Worm (Caenorhabditis elegans): ENCODE results near the gene C34C6.9.

C34C6.9 gene

ce11 chrII:8668871-8669270 is 16.9 kb upstream of the C34C6.9 start:
- no peak for TF ChIP-seq jun-1 (tag; optimal IDR thresholded peaks at IDR 0.05)
- TF ChIP-seq ZK546.5 (tag; optimal IDR thresholded peaks at IDR 0.05), result no peak
- no peak for TF ChIP-seq nhr-11 (tag; optimal IDR thresholded peaks at IDR 0.05)
- no peak for TF ChIP-seq lin-15B (tag; optimal IDR thresholded peaks at IDR 0.05)
- no peak for TF ChIP-seq ceh-16 (tag; optimal IDR thresholded peaks at IDR 0.05)
- no peak for TF ChIP-seq nfya-1 (tag; optimal IDR thresholded peaks at IDR 0.05; ENCODE audit: insufficient read depth)
- no peak for TF ChIP-seq zag-1 (tag; optimal IDR thresholded peaks at IDR 0.05)
- TF ChIP-seq pha-4 (tag; optimal IDR thresholded peaks at IDR 0.05), result no peak
- TF ChIP-seq nhr-25 (tag; optimal IDR thresholded peaks at IDR 0.05), result no peak
- no peak for TF ChIP-seq sea-2 (GFP tag; optimal IDR thresholded peaks at IDR 0.05)
- no peak for TF ChIP-seq elt-2 (tag; optimal IDR thresholded peaks at IDR 0.05)
- no peak for TF ChIP-seq eor-1 (tag; optimal IDR thresholded peaks at IDR 0.05)
- TF ChIP-seq fos-1 (tag; optimal IDR thresholded peaks at IDR 0.05), result no peak
- no peak for TF ChIP-seq ztf-4 (tag; optimal IDR thresholded peaks at IDR 0.05)
- TF ChIP-seq fkh-2 (tag; optimal IDR thresholded peaks at IDR 0.05), result no peak
- TF ChIP-seq lin-39 (tag; optimal IDR thresholded peaks at IDR 0.05), result no peak
- no peak for TF ChIP-seq pqm-1 (tag; optimal IDR thresholded peaks at IDR 0.05)
- no peak for TF ChIP-seq elt-1 (tag; optimal IDR thresholded peaks at IDR 0.05)
- no peak for TF ChIP-seq mml-1 (tag; optimal IDR thresholded peaks at IDR 0.05)

DNA sequence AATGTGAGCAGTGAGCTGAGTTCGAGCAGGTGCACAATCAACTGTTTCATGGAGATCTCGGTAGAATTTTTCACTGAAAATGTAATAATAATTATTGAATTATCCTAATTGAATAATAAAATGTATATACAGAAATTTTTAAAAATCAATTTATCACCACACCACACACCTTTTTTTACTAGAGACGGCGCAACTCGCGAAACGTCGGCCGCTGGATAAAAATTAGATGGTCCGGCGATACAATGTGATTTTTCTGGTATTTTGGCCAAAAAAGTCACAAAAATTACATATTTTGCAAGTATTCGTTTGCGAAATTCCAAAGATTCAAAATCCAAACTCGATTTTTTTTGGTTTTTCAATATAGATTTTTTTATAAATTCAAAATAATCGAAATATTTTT is 14.9 kb upstream of the C34C6.9 start:
- peak; percentile 14 for TF ChIP-seq snpc-4 (tag; optimal IDR thresholded peaks at IDR 0.05)
- no peak for TF ChIP-seq unc-62 (GFP tag; optimal IDR thresholded peaks at IDR 0.05)

ce11 chrII:8675369-8675768 is 10.4 kb upstream of the C34C6.9 start:
- TF ChIP-seq nhr-25 (tag; optimal IDR thresholded peaks at IDR 0.05) (peak; percentile 1), nhr-23 (tag; optimal IDR thresholded peaks at IDR 0.05) (peak; percentile 17), unc-62 (GFP tag; optimal IDR thresholded peaks at IDR 0.05) (no peak), fos-1 (tag; optimal IDR thresholded peaks at IDR 0.05) (no peak), ama-1 (optimal IDR thresholded peaks at IDR 0.05) (no peak)

- TF ChIP-seq ama-1 (optimal IDR thresholded peaks at IDR 0.05) (no peak), elt-1 (tag; optimal IDR thresholded peaks at IDR 0.05) (no peak), egl-5 (tag; optimal IDR thresholded peaks at IDR 0.05) (no peak), unc-62 (GFP tag; optimal IDR thresholded peaks at IDR 0.05) (no peak), ztf-4 (tag; optimal IDR thresholded peaks at IDR 0.05) (no peak), pqm-1 (tag; optimal IDR thresholded peaks at IDR 0.05) (peak; percentile 6), unc-39 (tag; optimal IDR thresholded peaks at IDR 0.05) (no peak), mdl-1 (tag; optimal IDR thresholded peaks at IDR 0.05) (no peak), egl-27 (tag; optimal IDR thresholded peaks at IDR 0.05) (no peak), R02D3.7 (tag; optimal IDR thresholded peaks at IDR 0.05) (no peak), pha-4 (tag; optimal IDR thresholded peaks at IDR 0.05) (peak; percentile 24), lin-39 (tag; optimal IDR thresholded peaks at IDR 0.05) (no peak), elt-3 (tag; optimal IDR thresholded peaks at IDR 0.05) (no peak), sea-2 (GFP tag; optimal IDR thresholded peaks at IDR 0.05) (no peak), nfya-1 (tag; optimal IDR thresholded peaks at IDR 0.05; ENCODE audit: insufficient read depth) (no peak), elt-2 (tag; optimal IDR thresholded peaks at IDR 0.05) (peak; percentile 63), ceh-9 (tag; optimal IDR thresholded peaks at IDR 0.05) (no peak), skn-1 (tag; optimal IDR thresholded peaks at IDR 0.05) (no peak)
These were observed 5.9 kb upstream of the C34C6.9 start for ce11 chrII:8679799-8680198.

DNA sequence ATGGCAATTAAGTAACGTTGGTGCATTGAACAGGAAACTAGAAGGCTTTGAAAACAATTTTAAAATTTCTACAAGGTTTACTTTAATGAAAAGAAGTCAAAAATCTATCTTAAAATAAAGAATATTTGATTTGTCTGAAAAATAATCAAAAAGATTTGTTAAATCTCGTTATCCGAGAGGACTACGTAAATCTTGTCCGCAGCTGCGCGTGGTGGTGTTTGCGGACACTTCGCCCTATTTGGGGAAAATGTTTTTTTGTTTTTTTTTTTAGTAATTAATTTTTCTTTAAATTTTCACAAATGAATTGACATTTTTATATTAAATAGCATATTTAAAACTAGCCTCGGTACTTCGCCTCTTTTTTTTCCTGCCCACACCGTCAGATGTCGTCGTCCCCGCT is 1.8 kb upstream of the C34C6.9 start:
- peak; percentile 55 for TF ChIP-seq hmg-11 (tag; optimal IDR thresholded peaks at IDR 0.05)
- TF ChIP-seq snpc-4 (tag; optimal IDR thresholded peaks at IDR 0.05), result peak; percentile 49
- peak; percentile 46 for TF ChIP-seq lin-39 (tag; optimal IDR thresholded peaks at IDR 0.05)
- no peak for TF ChIP-seq nhr-76 (tag; optimal IDR thresholded peaks at IDR 0.05)
- peak; percentile 50 for TF ChIP-seq nhr-43 (tag; optimal IDR thresholded peaks at IDR 0.05; ENCODE audit: poor library complexity, severe bottlenecking)
- TF ChIP-seq nfya-1 (tag; optimal IDR thresholded peaks at IDR 0.05; ENCODE audit: insufficient read depth), result peak; percentile 60
- no peak for TF ChIP-seq unc-39 (tag; optimal IDR thresholded peaks at IDR 0.05)
- TF ChIP-seq skn-1 (tag; optimal IDR thresholded peaks at IDR 0.05), result no peak
- TF ChIP-seq R02D3.7 (tag; optimal IDR thresholded peaks at IDR 0.05), result peak; percentile 28
- TF ChIP-seq egl-5 (tag; optimal IDR thresholded peaks at IDR 0.05), result peak; percentile 63
- TF ChIP-seq ztf-11 (tag; optimal IDR thresholded peaks at IDR 0.05), result no peak
- TF ChIP-seq lin-15B (tag; optimal IDR thresholded peaks at IDR 0.05), result peak; percentile 49

All from whole organism, L3 larva.